Fruit fly (Drosophila melanogaster): ENCODE measurements around the gene eys.

- no peak for TF ChIP-seq insv (optimal IDR thresholded peaks at IDR 0.05)
- no peak for TF ChIP-seq Sin3A (optimal IDR thresholded peaks at IDR 0.05)
- no peak for TF ChIP-seq ttk (optimal IDR thresholded peaks at IDR 0.05)
Observed at dm6 chr2L:2365655-2366214, 54.3 kb downstream of the eys start.
